Worm (Caenorhabditis elegans): ENCODE measurements around the gene Y57G11C.51.
A peak's percentile ranks its signal among the peaks of the same experiment; 100 is the strongest.

Y57G11C.51 gene

ce11 chrIV:14767693-14768251, 6.6 kb downstream of the Y57G11C.51 start, which contains the start of the genes mrps-7 and Y57G11C.3 (continued):
- TF ChIP-seq snpc-1.1 (tag; optimal IDR thresholded peaks at IDR 0.05; ENCODE audit: insufficient read depth) (peak; percentile 60), B0336.3 (GFP tag; IDR thresholded peaks at IDR 0.05) (peak; percentile 68), let-607 (tag; optimal IDR thresholded peaks at IDR 0.05) (peak in 1 of 2 experiments; percentile 47), ztf-25 (GFP tag; IDR thresholded peaks at IDR 0.05) (no peak), repo-1 (tag; optimal IDR thresholded peaks at IDR 0.05) (no peak), lin-54 (GFP tag; optimal IDR thresholded peaks at IDR 0.05) (peak; percentile 78)

ce11 chrIV:14766382-14766781, 8.0 kb downstream of the Y57G11C.51 start, which contains the start of gene vti-1:
vti-1 (minus strand) TSS chrIV:14766665.
- TF ChIP-seq nfya-2 (GFP tag; IDR thresholded peaks at IDR 0.05): no peak
- 0 out of 2 replicates have a peak, but pooled peaks have one; percentile 14 for TF ChIP-seq D2030.7 (GFP tag; IDR thresholded peaks at IDR 0.05)
- no peak for TF ChIP-seq him-1 (tag; optimal IDR thresholded peaks at IDR 0.05)
- no peak for TF ChIP-seq snpc-3.4 (tag; optimal IDR thresholded peaks at IDR 0.05)
- TF ChIP-seq egl-44 (GFP tag; IDR thresholded peaks at IDR 0.05): no peak
- TF ChIP-seq repo-1 (tag; optimal IDR thresholded peaks at IDR 0.05): no peak
- TF ChIP-seq chd-7 (tag; optimal IDR thresholded peaks at IDR 0.05): no peak
- 0 out of 2 replicates have a peak, but pooled peaks have one; percentile 34 for TF ChIP-seq mcd-1 (GFP tag; IDR thresholded peaks at IDR 0.05)
- no peak for TF ChIP-seq bed-1 (GFP tag; IDR thresholded peaks at IDR 0.05)
- no peak for TF ChIP-seq C17E4.6 (GFP tag; IDR thresholded peaks at IDR 0.05)
- TF ChIP-seq tbp1 (GFP tag; optimal IDR thresholded peaks at IDR 0.05): peak; percentile 18
- no peak for TF ChIP-seq attf-3 (GFP tag; conservative IDR thresholded peaks at IDR 0.05)
- TF ChIP-seq hlh-12 (tag; optimal IDR thresholded peaks at IDR 0.05): no peak
- TF ChIP-seq Y53G8AR.9 (GFP tag; conservative IDR thresholded peaks at IDR 0.05): no peak
- no peak for TF ChIP-seq snpc-4 (GFP tag; optimal IDR thresholded peaks at IDR 0.05)
- TF ChIP-seq snpc-4 (tag; optimal IDR thresholded peaks at IDR 0.05): peak in 2 of 4 experiments; percentile 3 to 82
- TF ChIP-seq B0261.1 (tag; optimal IDR thresholded peaks at IDR 0.05): no peak
- no peak for TF ChIP-seq egrh-3 (GFP tag; IDR thresholded peaks at IDR 0.05)
- no peak for TF ChIP-seq Y67H2A.10 (GFP tag; conservative IDR thresholded peaks at IDR 0.05)
- no peak for TF ChIP-seq rpc-1 (optimal IDR thresholded peaks at IDR 0.05)
- TF ChIP-seq rpc-1 (tag; optimal IDR thresholded peaks at IDR 0.05): no peak
- TF ChIP-seq ztf-6 (GFP tag; IDR thresholded peaks at IDR 0.05): no peak
- TF ChIP-seq ets-4 (GFP tag; optimal IDR thresholded peaks at IDR 0.05): no peak
- TF ChIP-seq lsy-27 (tag; optimal IDR thresholded peaks at IDR 0.05; ENCODE audit: borderline replicate concordance, insufficient read depth): no peak
- no peak for TF ChIP-seq attf-5 (GFP tag; optimal IDR thresholded peaks at IDR 0.05)
- TF ChIP-seq lin-40 (tag; optimal IDR thresholded peaks at IDR 0.05): no peak
- TF ChIP-seq madf-10 (tag; optimal IDR thresholded peaks at IDR 0.05): no peak
- no peak for TF ChIP-seq cebp-2 (GFP tag; IDR thresholded peaks at IDR 0.05)
- no peak for TF ChIP-seq ztf-25 (GFP tag; IDR thresholded peaks at IDR 0.05)
- no peak for TF ChIP-seq let-526 (GFP tag; IDR thresholded peaks at IDR 0.05)
- no peak for TF ChIP-seq mxl-1 (tag; optimal IDR thresholded peaks at IDR 0.05)
- TF ChIP-seq F22D6.2 (tag; optimal IDR thresholded peaks at IDR 0.05): no peak
- TF ChIP-seq ekl-4 (GFP tag; IDR thresholded peaks at IDR 0.05): peak; percentile 47; the same call in 1 of the 2 replicates
- TF ChIP-seq B0019.2 (GFP tag; conservative IDR thresholded peaks at IDR 0.05): no peak
- TF ChIP-seq atf-7 (tag; optimal IDR thresholded peaks at IDR 0.05): no peak
- peak; percentile 87 for TF ChIP-seq attf-6 (GFP tag; IDR thresholded peaks at IDR 0.05)
- no peak for TF ChIP-seq F52B5.7 (tag; optimal IDR thresholded peaks at IDR 0.05)
- no peak for TF ChIP-seq akir-1 (GFP tag; optimal IDR thresholded peaks at IDR 0.05)
- no peak for TF ChIP-seq nhr-80 (tag; optimal IDR thresholded peaks at IDR 0.05)
- TF ChIP-seq ceh-58 (GFP tag; IDR thresholded peaks at IDR 0.05): no peak
- TF ChIP-seq F57C9.4 (tag; optimal IDR thresholded peaks at IDR 0.05): no peak
- no peak for TF ChIP-seq ztf-22 (GFP tag; optimal IDR thresholded peaks at IDR 0.05)
- no peak for TF ChIP-seq ceh-27 (GFP tag; optimal IDR thresholded peaks at IDR 0.05)

Measured in whole organism, young adult.